Fruit fly (Drosophila melanogaster) whole organism, embryonic: ENCODE data around the gene CG9664.

Source experiments
- BtbVII ChIP-seq: fragments of 200-800 bp; sonication (Bioruptor generic); optimal IDR thresholded peaks from 3 replicates; lab custom pipeline; 2017; ENCODE audit warnings: missing biosample characterization, mild to moderate bottlenecking, missing genetic modification characterization
- CG10462 ChIP-seq: fragments of 200-800 bp; sonication (Bioruptor generic); optimal IDR thresholded peaks from 2 replicates; lab custom pipeline; 2016; ENCODE audit warnings: missing biosample characterization, missing genetic modification characterization
- CG11398 ChIP-seq: fragments of 200-800 bp; sonication (Bioruptor generic); optimal IDR thresholded peaks from 2 replicates; lab custom pipeline; 2016; ENCODE audit warnings: missing biosample characterization, missing genetic modification characterization
- CG12299 ChIP-seq: fragments of 200-800 bp; sonication (Bioruptor generic); optimal IDR thresholded peaks from 2 replicates; lab custom pipeline; 2018; ENCODE audit warnings: missing biosample characterization, mild to moderate bottlenecking, missing genetic modification characterization
- CG13894 ChIP-seq: fragments of 200-800 bp; sonication (Bioruptor generic); optimal IDR thresholded peaks from 3 replicates; lab custom pipeline; 2018; ENCODE audit warnings: missing biosample characterization, mild to moderate bottlenecking, missing genetic modification characterization, moderate library complexity
- CG14860 ChIP-seq: fragments of 200-800 bp; sonication (Bioruptor generic); IDR thresholded peaks from 3 replicates; pipeline ENCODE4 v1.3.6; 2022; ENCODE audit warnings: missing biosample characterization, missing genetic modification characterization; ENCODE audit not compliant: partially characterized antibody
- CG1603 ChIP-seq: fragments of 200-800 bp; sonication (Bioruptor generic); optimal IDR thresholded peaks from 2 replicates; lab custom pipeline; 2019; ENCODE audit warnings: missing biosample characterization, mild to moderate bottlenecking, missing genetic modification characterization, moderate library complexity
- CG17829 ChIP-seq: fragments of 200-800 bp; optimal IDR thresholded peaks from 2 replicates; lab custom pipeline; 2019; ENCODE audit warnings: missing biosample characterization, mild to moderate bottlenecking, missing genetic modification characterization, moderate library complexity
- CG18011 ChIP-seq: fragments of 200-800 bp; sonication (Bioruptor generic); optimal IDR thresholded peaks from 2 replicates; lab custom pipeline; 2017; ENCODE audit warnings: missing biosample characterization, missing genetic modification characterization, mild to moderate bottlenecking, moderate library complexity, missing genotype
- CG1832 ChIP-seq: fragments of 200-800 bp; sonication (Bioruptor generic); optimal IDR thresholded peaks from 2 replicates; lab custom pipeline; 2017; ENCODE audit warnings: missing biosample characterization, mild to moderate bottlenecking, missing genetic modification characterization, inconsistent platforms
- CG32767 ChIP-seq: fragments of 200-800 bp; sonication (Bioruptor generic); IDR thresholded peaks from 2 replicates; pipeline ENCODE4 v1.3.6; 2022; ENCODE audit warnings: missing biosample characterization, missing genetic modification characterization
- CG3407 ChIP-seq: fragments of 200-800 bp; sonication (Bioruptor generic); optimal IDR thresholded peaks from 2 replicates; lab custom pipeline; 2018; ENCODE audit warnings: missing biosample characterization, mild to moderate bottlenecking, missing genetic modification characterization
- CG34376 ChIP-seq: fragments of 200-800 bp; sonication (Bioruptor generic); optimal IDR thresholded peaks from 2 replicates; lab custom pipeline; 2018; ENCODE audit warnings: missing biosample characterization, mild to moderate bottlenecking, missing genetic modification characterization
- CG34422 ChIP-seq: fragments of 200-800 bp; sonication (Bioruptor generic); IDR thresholded peaks from 3 replicates; pipeline ENCODE4 v1.3.6; 2022; ENCODE audit warnings: missing biosample characterization, missing genetic modification characterization
- CG3847 ChIP-seq: fragments of 200-800 bp; sonication (Bioruptor generic); IDR thresholded peaks from 2 replicates; pipeline ENCODE4 v1.3.6; 2022; ENCODE audit warnings: missing biosample characterization, missing genetic modification characterization
- CG43689 ChIP-seq: fragments of 200-800 bp; sonication (Bioruptor generic); IDR thresholded peaks from 2 replicates; pipeline ENCODE4 v1.3.6; 2022; ENCODE audit warnings: missing biosample characterization, missing genetic modification characterization
- CG4820 ChIP-seq: fragments of 200-800 bp; sonication (Bioruptor generic); optimal IDR thresholded peaks from 3 replicates; lab custom pipeline; 2016; ENCODE audit warnings: missing biosample characterization, missing genetic modification characterization
- CG5245 ChIP-seq: fragments of 200-800 bp; sonication (Bioruptor generic); optimal IDR thresholded peaks from 3 replicates; lab custom pipeline; 2016; ENCODE audit warnings: missing biosample characterization, missing genetic modification characterization
- CG6765 ChIP-seq: fragments of 200-800 bp; sonication (Bioruptor generic); optimal IDR thresholded peaks from 3 replicates; lab custom pipeline; 2017; ENCODE audit warnings: missing biosample characterization, mild to moderate bottlenecking, missing genetic modification characterization
- CG7987 ChIP-seq: fragments of 200-800 bp; sonication (Bioruptor generic); optimal IDR thresholded peaks from 2 replicates; lab custom pipeline; 2018; ENCODE audit warnings: missing biosample characterization, mild to moderate bottlenecking, missing genetic modification characterization, moderate library complexity
- CG9876 ChIP-seq: fragments of 200-800 bp; sonication (Bioruptor generic); optimal IDR thresholded peaks from 2 replicates; lab custom pipeline; 2016; ENCODE audit warnings: missing biosample characterization, missing genetic modification characterization
- CG9932 ChIP-seq: fragments of 200-800 bp; sonication (Bioruptor generic); IDR thresholded peaks from 2 replicates; pipeline ENCODE4 v1.3.6; 2022; ENCODE audit warnings: missing biosample characterization, missing genetic modification characterization
- D19B ChIP-seq: fragments of 200-800 bp; sonication (Bioruptor generic); optimal IDR thresholded peaks from 2 replicates; lab custom pipeline; 2017; ENCODE audit warnings: missing biosample characterization, mild to moderate bottlenecking, missing genetic modification characterization
- E2f2 ChIP-seq: fragments of 200-800 bp; sonication (Bioruptor generic); IDR thresholded peaks from 2 replicates; pipeline ENCODE4 v1.3.6; 2022; ENCODE audit warnings: missing biosample characterization, missing genetic modification characterization
- Fer1 ChIP-seq: fragments of 200-800 bp; sonication (Bioruptor generic); optimal IDR thresholded peaks from 2 replicates; lab custom pipeline; 2017; ENCODE audit warnings: missing biosample characterization, mild to moderate bottlenecking, missing genetic modification characterization
- Gsc ChIP-seq: fragments of 200-800 bp; sonication (Bioruptor generic); IDR thresholded peaks from 2 replicates; pipeline ENCODE4 v1.3.6; 2022; ENCODE audit warnings: missing biosample characterization, missing genetic modification characterization
- Gug ChIP-seq: fragments of 200-800 bp; sonication (Bioruptor generic); IDR thresholded peaks from 4 replicates; pipeline ENCODE4 v1.3.6; 2022; ENCODE audit warnings: missing biosample characterization, missing genetic modification characterization
- MESR4 ChIP-seq: fragments of 200-800 bp; sonication (Bioruptor generic); optimal IDR thresholded peaks from 2 replicates; lab custom pipeline; 2018; ENCODE audit warnings: missing biosample characterization, mild to moderate bottlenecking, missing genetic modification characterization, moderate library complexity
- NfI ChIP-seq: fragments of 200-800 bp; sonication (Bioruptor generic); optimal IDR thresholded peaks from 3 replicates; lab custom pipeline; 2018; ENCODE audit warnings: missing biosample characterization, mild to moderate bottlenecking, missing genetic modification characterization, moderate library complexity
- Pdp1 ChIP-seq, 2 experiments: fragments of 200-800 bp; sonication (Bioruptor generic); optimal IDR thresholded peaks; 3 replicates each; lab custom pipeline; 2016; ENCODE audit warnings: missing biosample characterization in 2 of 2, missing genetic modification characterization in 2 of 2, mild to moderate bottlenecking in 1 of 2, moderate library complexity in 1 of 2
- Ptx1 ChIP-seq: fragments of 200-800 bp; sonication (Bioruptor generic); IDR thresholded peaks from 2 replicates; pipeline ENCODE4 v1.3.6; 2022; ENCODE audit warnings: missing biosample characterization, missing genetic modification characterization
- Side ChIP-seq: fragments of 200-800 bp; sonication (Bioruptor generic); optimal IDR thresholded peaks from 2 replicates; lab custom pipeline; 2016; ENCODE audit warnings: missing biosample characterization, missing genetic modification characterization
- Tbp ChIP-seq: fragments of >200 bp; optimal IDR thresholded peaks from 2 replicates; lab custom pipeline; 2018; ENCODE audit warnings: missing biosample characterization, missing genetic modification characterization
- Vsx1 ChIP-seq: fragments of 200-800 bp; sonication (Bioruptor generic); optimal IDR thresholded peaks from 2 replicates; lab custom pipeline; 2017; ENCODE audit warnings: missing biosample characterization, mild to moderate bottlenecking, missing genetic modification characterization, missing genetic modification reagents
- ara ChIP-seq: fragments of 200-800 bp; sonication (Bioruptor generic); IDR thresholded peaks from 2 replicates; pipeline ENCODE4 v1.3.6; 2022; ENCODE audit warnings: missing biosample characterization, missing genetic modification characterization
- bbx ChIP-seq: fragments of 200-800 bp; sonication (Bioruptor generic); IDR thresholded peaks from 2 replicates; pipeline ENCODE4 v1.3.6; 2022; ENCODE audit warnings: missing biosample characterization, missing genetic modification characterization; ENCODE audit not compliant: partially characterized antibody
- bigmax ChIP-seq: fragments of 200-800 bp; sonication (Bioruptor generic); optimal IDR thresholded peaks from 2 replicates; lab custom pipeline; 2018; ENCODE audit warnings: missing biosample characterization, mild to moderate bottlenecking, missing genetic modification characterization
- caup ChIP-seq: fragments of 200-800 bp; sonication (Bioruptor generic); optimal IDR thresholded peaks from 3 replicates; lab custom pipeline; 2017; ENCODE audit warnings: missing biosample characterization, mild to moderate bottlenecking, missing genetic modification characterization, moderate library complexity; ENCODE audit not compliant: severe bottlenecking
- croc ChIP-seq: fragments of 200-800 bp; sonication (Bioruptor generic); conservative IDR thresholded peaks from 3 replicates; pipeline ENCODE4 v1.3.6; 2022; ENCODE audit warnings: missing biosample characterization, missing genetic modification characterization
- dati ChIP-seq: fragments of 200-800 bp; sonication (Bioruptor generic); IDR thresholded peaks from 2 replicates; pipeline ENCODE4 v1.3.6; 2022; ENCODE audit warnings: missing biosample characterization, missing genetic modification characterization
- hkb ChIP-seq, 2 experiments: fragments of 200-800 bp in 1 of 2; fragments of >200 bp in 1 of 2; sonication (Bioruptor generic) in 1 of 2; IDR thresholded peaks in 1 of 2; optimal IDR thresholded peaks in 1 of 2; 2 replicates each; pipeline versions ENCODE4 v1.3.6 to Lab custom; 2017 to 2022; ENCODE audit warnings: missing biosample characterization in 1 of 2, missing genetic modification characterization in 1 of 2
- ind ChIP-seq: fragments of 200-800 bp; sonication (Bioruptor generic); optimal IDR thresholded peaks from 3 replicates; lab custom pipeline; 2016; ENCODE audit warnings: missing biosample characterization, missing genetic modification characterization
- mirr ChIP-seq: fragments of 200-800 bp; sonication (Bioruptor generic); optimal IDR thresholded peaks from 3 replicates; lab custom pipeline; 2018; ENCODE audit warnings: missing biosample characterization, mild to moderate bottlenecking, missing genetic modification characterization
- mld ChIP-seq: fragments of 200-800 bp; sonication (Bioruptor generic); IDR thresholded peaks from 3 replicates; pipeline ENCODE4 v1.3.6; 2022; ENCODE audit warnings: missing biosample characterization, missing genetic modification characterization; ENCODE audit not compliant: partially characterized antibody
- p53 ChIP-seq: fragments of 200-800 bp; sonication (Bioruptor generic); optimal IDR thresholded peaks from 2 replicates; lab custom pipeline; 2016; ENCODE audit warnings: missing biosample characterization, missing genetic modification characterization
- pfk ChIP-seq: fragments of 200-800 bp; sonication (Bioruptor generic); optimal IDR thresholded peaks from 2 replicates; lab custom pipeline; 2018; ENCODE audit warnings: missing biosample characterization, mild to moderate bottlenecking, missing genetic modification characterization, moderate library complexity
- pita ChIP-seq: fragments of 200-800 bp; sonication (Bioruptor generic); optimal IDR thresholded peaks from 2 replicates; lab custom pipeline; 2017; ENCODE audit warnings: missing biosample characterization, mild to moderate bottlenecking, missing genetic modification characterization
- pnt ChIP-seq: fragments of 200-800 bp; sonication (Bioruptor generic); optimal IDR thresholded peaks from 3 replicates; lab custom pipeline; 2016; ENCODE audit warnings: missing biosample characterization, missing genetic modification characterization
- seq ChIP-seq: fragments of 200-800 bp; sonication (Bioruptor generic); IDR thresholded peaks from 2 replicates; pipeline ENCODE4 v1.3.6; 2022; ENCODE audit warnings: missing biosample characterization, missing genetic modification characterization
- slou ChIP-seq: fragments of 200-800 bp; sonication (Bioruptor generic); optimal IDR thresholded peaks from 3 replicates; lab custom pipeline; 2016; ENCODE audit warnings: missing biosample characterization, missing genetic modification characterization
- vfl ChIP-seq: fragments of 200-800 bp; sonication (Bioruptor generic); optimal IDR thresholded peaks from 2 replicates; lab custom pipeline; 2016; ENCODE audit warnings: missing biosample characterization, missing genetic modification characterization

CG9664 gene

dm6 chr2L:3319731-3320295, 25.3 kb upstream of the CG9664 start, which contains the start of the genes Fign and CG8837 (continued):
- no peak for TF ChIP-seq Vsx1
- no peak for TF ChIP-seq croc
- TF ChIP-seq caup (GFP tag; lab: Kevin White, UChicago) = no peak
- TF ChIP-seq vfl (GFP tag; lab: Kevin White, UChicago) = no peak
- no peak for TF ChIP-seq D19B (GFP tag; lab: Kevin White, UChicago)
- TF ChIP-seq CG14860 (GFP tag; lab: Robert Waterston, UW) = peak; percentile 91
- no peak for TF ChIP-seq p53 (GFP tag; lab: Kevin White, UChicago)
- no peak for TF ChIP-seq Gsc
- no peak for TF ChIP-seq CG13894 (tag; lab: Kevin White, UChicago)
- TF ChIP-seq bbx (GFP tag; lab: Robert Waterston, UW) = peak; percentile 87
- no peak for TF ChIP-seq CG5245 (GFP tag; lab: Kevin White, UChicago)
- no peak for TF ChIP-seq CG7987
- no peak for TF ChIP-seq CG4820 (GFP tag; lab: Kevin White, UChicago)
- no peak for TF ChIP-seq dati (GFP tag; lab: Robert Waterston, UW)
- no peak for TF ChIP-seq Fer1
- TF ChIP-seq ara = no peak
- no peak for TF ChIP-seq BtbVII (GFP tag; lab: Kevin White, UChicago)
- no peak for TF ChIP-seq CG1832 (GFP tag; lab: Kevin White, UChicago)
- no peak for TF ChIP-seq CG32767
- no peak for TF ChIP-seq seq (GFP tag; lab: Robert Waterston, UW)
- peak; percentile 96 for TF ChIP-seq E2f2
- peak; percentile 40 for TF ChIP-seq pita (GFP tag; lab: Kevin White, UChicago)
- no peak for TF ChIP-seq Gug
- TF ChIP-seq ind (GFP tag; lab: Kevin White, UChicago) = no peak
- no peak for TF ChIP-seq CG3847
- TF ChIP-seq CG1603 (tag; lab: Kevin White, UChicago) = peak; percentile 71
- no peak for TF ChIP-seq Tbp (GFP tag; lab: Kevin White, UChicago)
- no peak for TF ChIP-seq CG3407 (GFP tag; lab: Kevin White, UChicago)
- TF ChIP-seq pnt (GFP tag; lab: Kevin White, UChicago) = no peak
- no peak for TF ChIP-seq hkb (optimal IDR thresholded peaks at IDR 0.05; lab: Kevin White, UChicago)
- TF ChIP-seq hkb (GFP tag; IDR thresholded peaks at IDR 0.05; lab: Robert Waterston, UW) = no peak
- TF ChIP-seq CG10462 (GFP tag; lab: Kevin White, UChicago) = no peak
- TF ChIP-seq Side (GFP tag; lab: Kevin White, UChicago) = no peak
- TF ChIP-seq CG12299 (tag; lab: Kevin White, UChicago) = no peak
- peak; percentile 92 for TF ChIP-seq mld (GFP tag; lab: Robert Waterston, UW)
- TF ChIP-seq bigmax (GFP tag; lab: Kevin White, UChicago) = no peak
- no peak for TF ChIP-seq CG34422 (GFP tag; lab: Robert Waterston, UW)
- no peak for TF ChIP-seq CG11398
- no peak for TF ChIP-seq CG9932 (GFP tag; lab: Robert Waterston, UW)
- TF ChIP-seq MESR4 (GFP tag; lab: Kevin White, UChicago) = no peak
- no peak for TF ChIP-seq Ptx1 (GFP tag; lab: Robert Waterston, UW)
- no peak for TF ChIP-seq pfk (GFP tag; lab: Kevin White, UChicago)
- TF ChIP-seq CG34376 (GFP tag; lab: Kevin White, UChicago) = no peak
- no peak for TF ChIP-seq CG17829
- no peak for TF ChIP-seq CG9876 (GFP tag; lab: Kevin White, UChicago)
- TF ChIP-seq slou (GFP tag; lab: Kevin White, UChicago) = no peak
- TF ChIP-seq NfI (GFP tag; lab: Kevin White, UChicago) = no peak
- no peak for TF ChIP-seq Pdp1 (GFP tag; optimal IDR thresholded peaks at IDR 0.05; lab: Kevin White, UChicago)
- TF ChIP-seq mirr (GFP tag; lab: Kevin White, UChicago) = no peak
- no peak for TF ChIP-seq CG43689 (GFP tag; lab: Robert Waterston, UW)
- TF ChIP-seq CG6765 (GFP tag; lab: Kevin White, UChicago) = no peak
- TF ChIP-seq CG18011 = no peak
